Worm (Caenorhabditis elegans) whole organism, young adult: Measurements from ENCODE around the gene H20E11.2.

Experiments used
- F23B12.7 ChIP-seq: sonication (generic microtip); optimal IDR thresholded peaks from 2 replicates; lab custom pipeline; 2017; ENCODE audit warnings: missing genetic modification characterization, mild to moderate bottlenecking, missing compliant biosample characterization, antibody characterized with exemption, moderate library complexity; ENCODE audit not compliant: insufficient read depth
- F49E8.2 ChIP-seq: sonication (generic microtip); optimal IDR thresholded peaks from 3 replicates; lab custom pipeline; 2017; ENCODE audit warnings: missing genetic modification characterization, mild to moderate bottlenecking, missing compliant biosample characterization, antibody characterized with exemption, moderate library complexity; ENCODE audit not compliant: insufficient read depth
- K12H6.12 ChIP-seq: fragments of 200-800 bp; sonication (Bioruptor generic); optimal IDR thresholded peaks from 2 replicates; lab custom pipeline; 2018; ENCODE audit warnings: mild to moderate bottlenecking, missing genetic modification characterization, missing compliant biosample characterization
- cebp-1 ChIP-seq, 2 experiments: fragments of 200-800 bp in 1 of 2; sonication (Bioruptor generic) in 1 of 2; sonication (generic microtip) in 1 of 2; IDR thresholded peaks in 1 of 2; optimal IDR thresholded peaks in 1 of 2; 2 replicates each; pipeline versions ENCODE4 v1.3.6 to Lab custom; 2017 to 2022; ENCODE audit warnings: missing compliant biosample characterization in 2 of 2, missing genetic modification characterization in 2 of 2, mild to moderate bottlenecking in 1 of 2, missing genetic modification reagents in 1 of 2, moderate library complexity in 1 of 2
- ceh-91 ChIP-seq: fragments of 200-800 bp; sonication (Bioruptor generic); IDR thresholded peaks from 2 replicates; pipeline ENCODE4 v1.3.6; 2022; ENCODE audit warnings: missing genetic modification reagents, missing genetic modification characterization, missing compliant biosample characterization
- egrh-3 ChIP-seq: fragments of 200-800 bp; sonication (Bioruptor generic); IDR thresholded peaks from 2 replicates; pipeline ENCODE4 v1.3.6; 2022; ENCODE audit warnings: missing genetic modification reagents, missing genetic modification characterization, missing compliant biosample characterization
- lin-40 ChIP-seq: sonication (generic microtip); optimal IDR thresholded peaks from 2 replicates; lab custom pipeline; 2016; ENCODE audit warnings: missing genetic modification characterization, mild to moderate bottlenecking, missing compliant biosample characterization, missing genotype, missing genetic modification reagents
- repo-1 ChIP-seq: sonication (generic microtip); optimal IDR thresholded peaks from 2 replicates; lab custom pipeline; 2017; ENCODE audit warnings: mild to moderate bottlenecking, missing genetic modification characterization, missing compliant biosample characterization
- ztf-26 ChIP-seq: sonication (generic microtip); optimal IDR thresholded peaks from 2 replicates; lab custom pipeline; 2017; ENCODE audit warnings: missing genetic modification characterization, missing compliant biosample characterization

DNA sequence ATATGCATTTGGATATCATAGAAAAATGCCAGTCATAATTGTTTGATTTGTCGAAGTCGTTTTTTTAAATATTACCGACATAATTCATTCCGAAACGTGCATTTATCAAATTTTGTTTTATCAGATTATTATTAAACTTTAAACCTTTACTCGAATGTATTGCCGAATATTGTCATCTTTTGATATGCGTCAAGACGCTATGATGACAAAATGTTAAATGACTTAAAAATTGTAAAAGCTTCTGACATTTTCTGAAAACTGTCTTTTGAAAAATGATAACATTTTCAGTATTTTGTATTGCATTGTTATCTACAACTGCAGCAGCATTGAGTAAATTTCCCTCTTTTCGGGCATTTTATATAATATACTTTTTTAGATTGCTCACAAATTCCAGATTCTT is 3.0 kb upstream of the H20E11.2 start, which contains the start of gene H20E11.3:
- no peak for TF ChIP-seq F23B12.7 (tag; lab: Kevin White, UChicago)
- TF ChIP-seq cebp-1 (GFP tag; IDR thresholded peaks at IDR 0.05; lab: Robert Waterston, UW), result no peak
- TF ChIP-seq cebp-1 (tag; optimal IDR thresholded peaks at IDR 0.05; lab: Kevin White, UChicago), result no peak
- TF ChIP-seq egrh-3, result no peak
- TF ChIP-seq lin-40, result no peak
- TF ChIP-seq ztf-26, result no peak
- no peak for TF ChIP-seq K12H6.12
- TF ChIP-seq F49E8.2 (tag; lab: Kevin White, UChicago), result no peak
- TF ChIP-seq repo-1 (tag; lab: Kevin White, UChicago), result no peak
- no peak for TF ChIP-seq ceh-91
